Worm (Caenorhabditis elegans) whole organism, early embryonic: ENCODE results near the gene F41C3.7.

Source experiments
- B0310.2 ChIP-seq: sonication (generic microtip); optimal IDR thresholded peaks from 2 replicates; lab custom pipeline; 2016; ENCODE audit warnings: mild to moderate bottlenecking, missing genetic modification characterization, missing compliant biosample characterization
- aly-1 ChIP-seq: sonication (generic microtip); optimal IDR thresholded peaks from 2 replicates; lab custom pipeline; 2016; ENCODE audit warnings: missing genetic modification characterization, missing compliant biosample characterization
- ama-1 ChIP-seq: fragments of 150-350 bp; optimal IDR thresholded peaks from 2 replicates; lab custom pipeline; 2014
- ceh-13 ChIP-seq: fragments of 200-800 bp; sonication (Bioruptor generic); optimal IDR thresholded peaks from 2 replicates; lab custom pipeline; 2018; ENCODE audit warnings: mild to moderate bottlenecking, missing genetic modification characterization, missing compliant biosample characterization
- ceh-36 ChIP-seq: sonication (generic microtip); optimal IDR thresholded peaks from 2 replicates; lab custom pipeline; 2016; ENCODE audit warnings: missing genetic modification characterization, inconsistent platforms, missing compliant biosample characterization
- hmbx-1 ChIP-seq: sonication (generic microtip); optimal IDR thresholded peaks from 2 replicates; lab custom pipeline; 2016; ENCODE audit warnings: mild to moderate bottlenecking, missing genetic modification characterization, missing compliant biosample characterization
- hmg-4 ChIP-seq: fragments of 200-800 bp; sonication (Bioruptor generic); optimal IDR thresholded peaks from 2 replicates; lab custom pipeline; 2018; ENCODE audit warnings: mild to moderate bottlenecking, missing genetic modification characterization, missing compliant biosample characterization
- sea-1 ChIP-seq: fragments of 200-800 bp; sonication (Bioruptor generic); conservative IDR thresholded peaks from 2 replicates; pipeline ENCODE4 v1.3.6; 2022; ENCODE audit warnings: missing genetic modification characterization, missing compliant biosample characterization
- tbx-11 ChIP-seq: fragments of 200-800 bp; sonication (Bioruptor generic); IDR thresholded peaks from 2 replicates; pipeline ENCODE4 v1.3.6; 2022; ENCODE audit warnings: missing genetic modification characterization, missing compliant biosample characterization

- TF ChIP-seq tbx-11 (GFP tag; lab: Robert Waterston, UW) (no peak), ama-1 (lab: Kevin White, UChicago) (no peak), aly-1 (tag; lab: Kevin White, UChicago) (no peak), ceh-13 (GFP tag; lab: Kevin White, UChicago) (no peak), ceh-36 (tag; lab: Kevin White, UChicago) (no peak), sea-1 (GFP tag; lab: Robert Waterston, UW) (no peak), hmbx-1 (tag; lab: Kevin White, UChicago) (no peak), B0310.2 (no peak), hmg-4 (GFP tag; lab: Kevin White, UChicago) (no peak)
These were observed 23.4 kb upstream of the F41C3.7 start, which contains the start of the genes F10G7.9 and tsn-1 for ce11 chrII:4706359-4706871.
